Worm (Caenorhabditis elegans) whole organism, young adult: Measurements from ENCODE around the gene hlh-27.
A peak's percentile ranks its signal among the peaks of the same experiment; 100 is the strongest.

Experiments used
- B0019.2 ChIP-seq: fragments of 200-800 bp; sonication (Bioruptor generic); conservative IDR thresholded peaks from 2 replicates; pipeline ENCODE4 v1.3.6; 2022; ENCODE audit warnings: missing genetic modification reagents, missing genetic modification characterization, missing compliant biosample characterization
- B0261.1 ChIP-seq: sonication (generic microtip); optimal IDR thresholded peaks from 2 replicates; lab custom pipeline; 2016; ENCODE audit warnings: mild to moderate bottlenecking, missing genetic modification characterization, moderate library complexity, missing compliant biosample characterization
- F22D6.2 ChIP-seq: sonication (generic microtip); optimal IDR thresholded peaks from 2 replicates; lab custom pipeline; 2016; ENCODE audit warnings: mild to moderate bottlenecking, missing genetic modification characterization, missing compliant biosample characterization
- F33H1.4 ChIP-seq: fragments of 200-800 bp; sonication (Bioruptor generic); IDR thresholded peaks from 2 replicates; pipeline ENCODE4 v1.3.6; 2022; ENCODE audit warnings: missing genetic modification reagents, missing genetic modification characterization, missing compliant biosample characterization
- K11D2.4 ChIP-seq: fragments of 200-800 bp; sonication (Bioruptor generic); IDR thresholded peaks from 2 replicates; pipeline ENCODE4 v1.3.6; 2022; ENCODE audit warnings: missing genetic modification reagents, missing genetic modification characterization, missing compliant biosample characterization
- Y56A3A.18 ChIP-seq: fragments of 200-800 bp; sonication (Bioruptor generic); IDR thresholded peaks from 2 replicates; pipeline ENCODE4 v1.3.6; 2022; ENCODE audit warnings: missing genetic modification reagents, missing genetic modification characterization, missing compliant biosample characterization
- Y79H2A.3 ChIP-seq: fragments of 200-800 bp; sonication (Bioruptor generic); conservative IDR thresholded peaks from 2 replicates; pipeline ENCODE4 v1.3.6; 2022; ENCODE audit warnings: missing genetic modification reagents, missing genetic modification characterization, missing compliant biosample characterization
- ZK185.1 ChIP-seq: sonication (generic microtip); optimal IDR thresholded peaks from 2 replicates; lab custom pipeline; 2016; ENCODE audit warnings: mild to moderate bottlenecking, missing genetic modification characterization, missing compliant biosample characterization; ENCODE audit not compliant: poor library complexity, severe bottlenecking
- ama-1 ChIP-seq, 3 experiments: fragments of 150-350 bp in 1 of 3; sonication (generic microtip) in 2 of 3; optimal IDR thresholded peaks; 2 replicates each; lab custom pipeline; 2014 to 2018; ENCODE audit warnings: missing biosample characterization in 2 of 3, missing genetic modification characterization in 2 of 3, missing genetic modification reagents in 2 of 3
- aptf-2 ChIP-seq: fragments of 200-800 bp; sonication (Bioruptor generic); conservative IDR thresholded peaks from 2 replicates; pipeline ENCODE4 v1.3.6; 2022; ENCODE audit warnings: missing genetic modification reagents, missing genetic modification characterization, missing compliant biosample characterization
- aptf-3 ChIP-seq: fragments of 200-800 bp; sonication (Bioruptor generic); IDR thresholded peaks from 2 replicates; pipeline ENCODE4 v1.3.6; 2022; ENCODE audit warnings: missing genetic modification characterization, missing compliant biosample characterization
- cebp-2 ChIP-seq: fragments of 200-800 bp; sonication (Bioruptor generic); IDR thresholded peaks from 2 replicates; pipeline ENCODE4 v1.3.6; 2022; ENCODE audit warnings: missing genetic modification characterization, missing compliant biosample characterization
- ceh-27 ChIP-seq: fragments of 200-800 bp; sonication (Bioruptor generic); optimal IDR thresholded peaks from 2 replicates; lab custom pipeline; 2018; ENCODE audit warnings: mild to moderate bottlenecking, missing genetic modification characterization, moderate library complexity, missing compliant biosample characterization
- ceh-58 ChIP-seq: fragments of 200-800 bp; sonication (Bioruptor generic); IDR thresholded peaks from 2 replicates; pipeline ENCODE4 v1.3.6; 2022; ENCODE audit warnings: missing genetic modification characterization, missing compliant biosample characterization
- ceh-79 ChIP-seq: sonication (generic microtip); optimal IDR thresholded peaks from 2 replicates; lab custom pipeline; 2017; ENCODE audit warnings: mild to moderate bottlenecking, missing genetic modification characterization, missing compliant biosample characterization
- die-1 ChIP-seq: sonication (generic microtip); optimal IDR thresholded peaks from 2 replicates; lab custom pipeline; 2016; ENCODE audit warnings: missing genotype, mild to moderate bottlenecking, missing genetic modification characterization, missing compliant biosample characterization
- efl-1 ChIP-seq: fragments of 150-350 bp; optimal IDR thresholded peaks from 2 replicates; lab custom pipeline; 2014; ENCODE audit warnings: missing biosample characterization, missing genetic modification reagents, missing genetic modification characterization
- egl-18 ChIP-seq: fragments of 200-800 bp; sonication (Bioruptor generic); IDR thresholded peaks from 2 replicates; pipeline ENCODE4 v1.3.6; 2022; ENCODE audit warnings: missing genetic modification reagents, missing genetic modification characterization, missing compliant biosample characterization
- ekl-4 ChIP-seq: fragments of 200-800 bp; sonication (Bioruptor generic); IDR thresholded peaks from 2 replicates; pipeline ENCODE4 v1.3.6; 2022; ENCODE audit warnings: missing genetic modification reagents, missing genetic modification characterization, missing compliant biosample characterization
- hmg-1.2 ChIP-seq: fragments of 200-800 bp; sonication (Bioruptor generic); IDR thresholded peaks from 2 replicates; pipeline ENCODE4 v1.3.6; 2022; ENCODE audit warnings: missing genetic modification reagents, missing genetic modification characterization, missing compliant biosample characterization
- hmg-20 ChIP-seq: fragments of 200-800 bp; sonication (Bioruptor generic); IDR thresholded peaks from 2 replicates; pipeline ENCODE4 v1.3.6; 2022; ENCODE audit warnings: missing genetic modification reagents, missing genetic modification characterization, missing compliant biosample characterization
- hrde-1 ChIP-seq: sonication (generic microtip); optimal IDR thresholded peaks from 2 replicates; lab custom pipeline; 2016; ENCODE audit warnings: missing genetic modification characterization, mild to moderate bottlenecking, missing compliant biosample characterization, moderate library complexity, missing genotype, missing genetic modification reagents, borderline replicate concordance
- lag-1 ChIP-seq: fragments of 200-800 bp; sonication (Bioruptor generic); IDR thresholded peaks from 2 replicates; pipeline ENCODE4 v1.3.6; 2022; ENCODE audit warnings: missing genetic modification reagents, missing genetic modification characterization, missing compliant biosample characterization
- lsy-27 ChIP-seq: sonication (generic microtip); optimal IDR thresholded peaks from 2 replicates; lab custom pipeline; 2017; ENCODE audit warnings: missing genetic modification characterization, mild to moderate bottlenecking, missing compliant biosample characterization, antibody characterized with exemption, missing genotype, borderline replicate concordance; ENCODE audit not compliant: insufficient read depth
- madf-10 ChIP-seq: sonication (generic microtip); optimal IDR thresholded peaks from 2 replicates; lab custom pipeline; 2016; ENCODE audit warnings: mild to moderate bottlenecking, missing genetic modification characterization, missing compliant biosample characterization
- madf-8 ChIP-seq: fragments of 200-800 bp; sonication (Bioruptor generic); conservative IDR thresholded peaks from 2 replicates; pipeline ENCODE4 v1.3.6; 2022; ENCODE audit warnings: missing genetic modification reagents, missing genetic modification characterization, missing compliant biosample characterization
- mel-28 ChIP-seq: sonication (generic microtip); optimal IDR thresholded peaks from 2 replicates; lab custom pipeline; 2016; ENCODE audit warnings: borderline replicate concordance, mild to moderate bottlenecking, missing genetic modification characterization, missing compliant biosample characterization
- nfya-1 ChIP-seq: sonication (generic microtip); optimal IDR thresholded peaks from 2 replicates; lab custom pipeline; 2017; ENCODE audit warnings: antibody characterized with exemption, missing compliant biosample characterization, missing genetic modification characterization, borderline replicate concordance; ENCODE audit not compliant: insufficient read depth
- nfyb-1 ChIP-seq: fragments of 200-800 bp; sonication (Bioruptor generic); IDR thresholded peaks from 2 replicates; pipeline ENCODE4 v1.3.6; 2022; ENCODE audit warnings: missing genetic modification reagents, missing genetic modification characterization, missing compliant biosample characterization
- nhr-27 ChIP-seq: fragments of 200-800 bp; sonication (Bioruptor generic); optimal IDR thresholded peaks from 2 replicates; lab custom pipeline; 2018; ENCODE audit warnings: mild to moderate bottlenecking, missing genetic modification characterization, moderate library complexity, missing compliant biosample characterization
- nhr-90 ChIP-seq: sonication (generic microtip); optimal IDR thresholded peaks from 2 replicates; lab custom pipeline; 2016; ENCODE audit warnings: missing genotype, mild to moderate bottlenecking, missing genetic modification characterization, missing compliant biosample characterization
- pbrm-1 ChIP-seq: fragments of 200-800 bp; sonication (Bioruptor generic); IDR thresholded peaks from 2 replicates; pipeline ENCODE4 v1.3.6; 2022; ENCODE audit warnings: missing genetic modification reagents, missing genetic modification characterization, missing compliant biosample characterization
- pha-4 ChIP-seq: fragments of 150-350 bp; sonication (generic microtip); optimal IDR thresholded peaks from 2 replicates; lab custom pipeline; 2014; ENCODE audit warnings: missing biosample characterization, missing genetic modification reagents, missing genetic modification characterization
- rcor-1 ChIP-seq: fragments of 200-800 bp; sonication (Bioruptor generic); IDR thresholded peaks from 2 replicates; pipeline ENCODE4 v1.3.6; 2022; ENCODE audit warnings: missing genetic modification reagents, missing genetic modification characterization, missing compliant biosample characterization
- rec-8 ChIP-seq, 2 experiments: sonication (generic microtip); optimal IDR thresholded peaks; 2 replicates each; lab custom pipeline; 2016; ENCODE audit warnings: mild to moderate bottlenecking in 2 of 2, missing genetic modification characterization in 2 of 2, missing genetic modification reagents in 2 of 2, missing genotype in 2 of 2, missing biosample characterization in 1 of 2, missing compliant biosample characterization in 1 of 2, moderate library complexity in 1 of 2
- sdz-38 ChIP-seq: sonication (generic microtip); optimal IDR thresholded peaks from 2 replicates; lab custom pipeline; 2016; ENCODE audit warnings: missing genotype, missing genetic modification characterization, missing compliant biosample characterization
- tbx-9 ChIP-seq: sonication (generic microtip); optimal IDR thresholded peaks from 2 replicates; lab custom pipeline; 2016; ENCODE audit warnings: borderline replicate concordance, missing genetic modification characterization, inconsistent platforms, missing compliant biosample characterization
- tlf-1 ChIP-seq: fragments of 200-800 bp; sonication (Bioruptor generic); optimal IDR thresholded peaks from 2 replicates; lab custom pipeline; 2018; ENCODE audit warnings: mild to moderate bottlenecking, missing genetic modification characterization, missing compliant biosample characterization
- unc-130 ChIP-seq: sonication (generic microtip); optimal IDR thresholded peaks from 2 replicates; lab custom pipeline; 2016; ENCODE audit warnings: missing genetic modification reagents, missing genetic modification characterization, missing compliant biosample characterization
- zim-3 ChIP-seq: sonication (generic microtip); optimal IDR thresholded peaks from 2 replicates; lab custom pipeline; 2017; ENCODE audit warnings: mild to moderate bottlenecking, missing genetic modification characterization, moderate library complexity, missing compliant biosample characterization
- ztf-22 ChIP-seq: fragments of 200-800 bp; sonication (Bioruptor generic); optimal IDR thresholded peaks from 2 replicates; lab custom pipeline; 2018; ENCODE audit warnings: mild to moderate bottlenecking, missing genetic modification characterization, moderate library complexity, missing compliant biosample characterization
- ztf-28 ChIP-seq: fragments of 200-800 bp; sonication (Bioruptor generic); IDR thresholded peaks from 2 replicates; pipeline ENCODE4 v1.3.6; 2022; ENCODE audit warnings: missing genetic modification reagents, missing genetic modification characterization, missing compliant biosample characterization
- ztf-3 ChIP-seq: fragments of 200-800 bp; sonication (Bioruptor generic); optimal IDR thresholded peaks from 2 replicates; lab custom pipeline; 2018; ENCODE audit warnings: mild to moderate bottlenecking, missing genetic modification characterization, missing compliant biosample characterization

The hlh-27 gene

DNA sequence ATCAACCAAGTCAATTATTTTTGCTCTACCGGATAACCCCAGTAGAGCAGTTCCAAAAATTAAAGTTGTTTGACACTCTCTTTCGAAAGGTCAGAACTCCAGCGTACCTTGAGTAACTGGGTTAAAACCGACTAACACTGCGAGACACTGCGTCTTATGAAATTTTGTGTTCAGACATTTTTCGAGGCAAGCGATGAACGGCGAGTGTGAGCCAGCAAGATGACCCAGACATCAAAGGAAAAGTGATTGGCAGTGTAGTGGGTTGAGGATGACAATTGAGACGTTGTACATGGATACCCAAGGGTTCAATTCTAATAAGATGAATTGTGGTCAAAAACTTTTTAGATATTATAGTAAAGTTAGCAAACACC, 4.1 kb upstream of the hlh-27 start (continued):
- peak; percentile 32 for TF ChIP-seq F22D6.2
- TF ChIP-seq ZK185.1: peak; percentile 18
- no peak for TF ChIP-seq lsy-27 (tag; lab: Kevin White, UChicago)
- TF ChIP-seq ztf-28 (GFP tag; lab: Robert Waterston, UW): no peak
- TF ChIP-seq tbx-9 (tag; lab: Kevin White, UChicago): no peak
- peak; percentile 98 for TF ChIP-seq ama-1 (optimal IDR thresholded peaks at IDR 0.05; lab: Kevin White, UChicago)
- TF ChIP-seq ama-1 (GFP tag; optimal IDR thresholded peaks at IDR 0.05; lab: Kevin White, UChicago): no peak
- no peak for TF ChIP-seq madf-10
- no peak for TF ChIP-seq efl-1 (GFP tag; lab: Kevin White, UChicago)
- peak; percentile 31; the same call in 1 of the 2 replicates for TF ChIP-seq rcor-1 (GFP tag; lab: Robert Waterston, UW)
- peak; percentile 53 for TF ChIP-seq hmg-1.2 (GFP tag; lab: Robert Waterston, UW)
- TF ChIP-seq egl-18: 0 out of 2 replicates have a peak, but pooled peaks have one; percentile 9
- TF ChIP-seq, all 124 proteins: peak for 31

DNA sequence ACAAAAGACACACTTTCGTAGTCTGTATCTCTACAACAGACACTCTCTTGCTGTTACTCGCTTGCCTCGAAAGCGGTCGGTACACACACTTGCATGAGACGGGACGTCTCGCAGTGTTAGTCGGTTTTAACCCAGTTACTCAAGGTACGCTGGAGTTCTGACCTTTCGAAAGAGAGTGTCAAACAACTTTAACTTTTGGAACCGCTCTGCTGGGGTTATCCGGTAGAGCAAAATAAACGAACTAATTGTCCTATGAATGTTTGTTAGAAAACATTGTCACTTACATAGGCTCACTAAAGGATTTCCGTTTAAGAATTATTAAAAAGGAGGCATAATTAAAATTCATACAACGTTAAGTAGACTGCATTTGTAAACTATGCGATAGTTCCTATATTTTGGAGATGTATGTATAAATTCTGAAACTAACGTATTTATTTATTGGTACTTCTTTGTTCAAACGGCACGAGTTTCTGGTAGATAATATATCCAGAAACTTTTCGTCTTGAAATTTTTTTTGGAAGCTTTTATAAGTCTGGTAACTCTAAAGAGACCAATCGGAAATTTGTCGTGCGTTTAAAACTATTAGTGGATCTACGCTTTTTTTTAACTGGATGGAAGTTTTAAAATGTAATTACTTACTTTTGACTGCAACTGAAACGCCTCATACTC, 3.6 kb upstream of the hlh-27 start:
- TF ChIP-seq ceh-27 (peak; percentile 98), ztf-22 (GFP tag; lab: Kevin White, UChicago) (peak; percentile 86), pha-4 (tag; lab: Kevin White, UChicago) (peak; percentile 95), lsy-27 (tag; lab: Kevin White, UChicago) (no peak), F22D6.2 (peak; percentile 84), ztf-3 (peak; percentile 97), lag-1 (GFP tag; lab: Robert Waterston, UW) (peak; percentile 75; the same call in 1 of the 2 replicates), pbrm-1 (GFP tag; lab: Robert Waterston, UW) (peak; percentile 99), B0019.2 (GFP tag; lab: Robert Waterston, UW) (no peak), mel-28 (tag; lab: Kevin White, UChicago) (peak; percentile 91), hrde-1 (peak; percentile 80), zim-3 (tag; lab: Kevin White, UChicago) (peak; percentile 91), ceh-79 (tag; lab: Kevin White, UChicago) (peak; percentile 95), Y79H2A.3 (GFP tag; lab: Robert Waterston, UW) (peak; percentile 68; the same call in 1 of the 2 replicates), K11D2.4 (GFP tag; lab: Robert Waterston, UW) (peak; percentile 95), aptf-3 (GFP tag; lab: Robert Waterston, UW) (peak; percentile 83; the same call in 1 of the 2 replicates), ztf-28 (GFP tag; lab: Robert Waterston, UW) (peak; percentile 63; the same call in 1 of the 2 replicates), rec-8 (tag; optimal IDR thresholded peaks at IDR 0.05; lab: Kevin White, UChicago) (peak; percentile 69 to 72), hmg-1.2 (GFP tag; lab: Robert Waterston, UW) (peak; percentile 90), aptf-2 (GFP tag; lab: Robert Waterston, UW) (peak; percentile 72; the same call in 1 of the 2 replicates), Y56A3A.18 (peak; percentile 91), nhr-27 (peak; percentile 89), hmg-20 (peak; percentile 93), B0261.1 (tag; lab: Kevin White, UChicago) (peak; percentile 51), unc-130 (GFP tag; lab: Kevin White, UChicago) (peak; percentile 72), nhr-90 (tag; lab: Kevin White, UChicago) (peak; percentile 69), ekl-4 (GFP tag; lab: Robert Waterston, UW) (peak; percentile 96), ceh-58 (GFP tag; lab: Robert Waterston, UW) (0 out of 2 replicates have a peak, but pooled peaks have one; percentile 12), tlf-1 (GFP tag; lab: Kevin White, UChicago) (peak; percentile 94), sdz-38 (peak; percentile 44), cebp-2 (peak; percentile 83; the same call in 1 of the 2 replicates), nfya-1 (tag; lab: Kevin White, UChicago) (no peak), madf-8 (GFP tag; lab: Robert Waterston, UW) (peak; percentile 49), nfyb-1 (GFP tag; lab: Robert Waterston, UW) (peak; percentile 98), F33H1.4 (peak; percentile 64), die-1 (tag; lab: Kevin White, UChicago) (peak; percentile 64)
